Worm (Caenorhabditis elegans) whole organism, midembryonic: ENCODE results near the gene cdgs-1.

Experiments
- T22C8.4 ChIP-seq: fragments of 200-800 bp; sonication (Bioruptor generic); IDR thresholded peaks from 2 replicates; pipeline ENCODE4 v1.3.6; 2022; ENCODE audit warnings: missing genetic modification characterization, missing compliant biosample characterization
- cog-1 ChIP-seq: sonication (generic microtip); optimal IDR thresholded peaks from 2 replicates; lab custom pipeline; 2016; ENCODE audit warnings: missing genetic modification characterization, missing compliant biosample characterization
- flt-1 ChIP-seq: fragments of 200-800 bp; sonication (Bioruptor generic); IDR thresholded peaks from 2 replicates; pipeline ENCODE4 v1.3.6; 2022; ENCODE audit warnings: missing genetic modification characterization, missing compliant biosample characterization
- klf-2 ChIP-seq: fragments of 200-800 bp; sonication (Bioruptor generic); conservative IDR thresholded peaks from 2 replicates; pipeline ENCODE4 v1.3.6; 2022; ENCODE audit warnings: missing genetic modification reagents, missing genetic modification characterization, missing compliant biosample characterization
- med-1 ChIP-seq: sonication (generic microtip); optimal IDR thresholded peaks from 2 replicates; lab custom pipeline; 2017; ENCODE audit warnings: missing genetic modification characterization, mild to moderate bottlenecking, missing compliant biosample characterization, antibody characterized with exemption, missing genetic modification reagents; ENCODE audit not compliant: insufficient read depth
- ref-1 ChIP-seq: fragments of 200-800 bp; sonication (Bioruptor generic); conservative IDR thresholded peaks from 2 replicates; pipeline ENCODE4 v1.3.6; 2022; ENCODE audit warnings: missing genetic modification reagents, missing genetic modification characterization, missing compliant biosample characterization
- tab-1 ChIP-seq: fragments of 200-800 bp; sonication (Bioruptor generic); IDR thresholded peaks from 2 replicates; pipeline ENCODE4 v1.3.6; 2022; ENCODE audit warnings: missing genetic modification characterization, missing compliant biosample characterization
- ztf-23 ChIP-seq: fragments of 200-800 bp; sonication (Bioruptor generic); IDR thresholded peaks from 2 replicates; pipeline ENCODE4 v1.3.6; 2022; ENCODE audit warnings: missing genetic modification reagents, missing genetic modification characterization, missing compliant biosample characterization
- ztf-29 ChIP-seq: fragments of 200-800 bp; sonication (Bioruptor generic); IDR thresholded peaks from 2 replicates; pipeline ENCODE4 v1.3.6; 2022; ENCODE audit warnings: missing genetic modification reagents, missing genetic modification characterization, missing compliant biosample characterization

cdgs-1 gene

ce11 chrIV:7815683-7816183 lies at the start of gene cdgs-1:
TSS of gene cdgs-1 (minus strand) at chrIV:7815733.
- TF ChIP-seq ztf-29 (GFP tag; lab: Robert Waterston, UW) (no peak), klf-2 (GFP tag; lab: Robert Waterston, UW) (no peak), tab-1 (GFP tag; lab: Robert Waterston, UW) (no peak), cog-1 (tag; lab: Kevin White, UChicago) (no peak), flt-1 (no peak), med-1 (GFP tag; lab: Kevin White, UChicago) (no peak), ref-1 (GFP tag; lab: Robert Waterston, UW) (no peak), ztf-23 (GFP tag; lab: Robert Waterston, UW) (no peak), T22C8.4 (GFP tag; lab: Robert Waterston, UW) (no peak)

ce11 chrIV:7851291-7851690 lies 35.8 kb upstream of the cdgs-1 start:
- TF ChIP-seq med-1 (GFP tag; lab: Kevin White, UChicago) (no peak), ztf-29 (GFP tag; lab: Robert Waterston, UW) (no peak), tab-1 (GFP tag; lab: Robert Waterston, UW) (no peak), ref-1 (GFP tag; lab: Robert Waterston, UW) (no peak), klf-2 (GFP tag; lab: Robert Waterston, UW) (no peak), cog-1 (tag; lab: Kevin White, UChicago) (no peak), T22C8.4 (GFP tag; lab: Robert Waterston, UW) (no peak), ztf-23 (GFP tag; lab: Robert Waterston, UW) (no peak)

- TF ChIP-seq flt-1 (no peak), ref-1 (GFP tag; lab: Robert Waterston, UW) (no peak), tab-1 (GFP tag; lab: Robert Waterston, UW) (no peak), med-1 (GFP tag; lab: Kevin White, UChicago) (no peak), ztf-29 (GFP tag; lab: Robert Waterston, UW) (no peak), klf-2 (GFP tag; lab: Robert Waterston, UW) (no peak), ztf-23 (GFP tag; lab: Robert Waterston, UW) (no peak), cog-1 (tag; lab: Kevin White, UChicago) (no peak), T22C8.4 (GFP tag; lab: Robert Waterston, UW) (no peak)
Measured at ce11 chrIV:7850329-7850728, 34.8 kb upstream of the cdgs-1 start.

- TF ChIP-seq med-1 (GFP tag; lab: Kevin White, UChicago), result no peak
Measured at ce11 chrIV:7849235-7849634, 33.7 kb upstream of the cdgs-1 start.

ce11 chrIV:7846386-7846785 lies 30.9 kb upstream of the cdgs-1 start, which contains the start of gene C06A6.2:
TSS of gene C06A6.2 (plus strand) at chrIV:7846622.
- TF ChIP-seq flt-1, result no peak

- TF ChIP-seq ztf-29 (GFP tag; lab: Robert Waterston, UW), result 0 out of 2 replicates have a peak, but pooled peaks have one; percentile 42
- peak; percentile 80 for TF ChIP-seq cog-1 (tag; lab: Kevin White, UChicago)
- TF ChIP-seq ztf-23 (GFP tag; lab: Robert Waterston, UW), result 0 out of 2 replicates have a peak, but pooled peaks have one; percentile 50
- no peak for TF ChIP-seq tab-1 (GFP tag; lab: Robert Waterston, UW)
Measured at ce11 chrIV:7845585-7845984, 30.1 kb upstream of the cdgs-1 start.

- no peak for TF ChIP-seq cog-1 (tag; lab: Kevin White, UChicago)
- no peak for TF ChIP-seq klf-2 (GFP tag; lab: Robert Waterston, UW)
- TF ChIP-seq tab-1 (GFP tag; lab: Robert Waterston, UW), result no peak
- no peak for TF ChIP-seq med-1 (GFP tag; lab: Kevin White, UChicago)
- no peak for TF ChIP-seq ztf-29 (GFP tag; lab: Robert Waterston, UW)
- TF ChIP-seq T22C8.4 (GFP tag; lab: Robert Waterston, UW), result no peak
- no peak for TF ChIP-seq flt-1
- TF ChIP-seq ref-1 (GFP tag; lab: Robert Waterston, UW), result no peak
- TF ChIP-seq ztf-23 (GFP tag; lab: Robert Waterston, UW), result no peak
Measured at ce11 chrIV:7844333-7844973, 28.9 kb upstream of the cdgs-1 start.

- TF ChIP-seq med-1 (GFP tag; lab: Kevin White, UChicago) (no peak), flt-1 (no peak), cog-1 (tag; lab: Kevin White, UChicago) (no peak), T22C8.4 (GFP tag; lab: Robert Waterston, UW) (no peak), klf-2 (GFP tag; lab: Robert Waterston, UW) (no peak), ref-1 (GFP tag; lab: Robert Waterston, UW) (no peak), ztf-29 (GFP tag; lab: Robert Waterston, UW) (no peak), tab-1 (GFP tag; lab: Robert Waterston, UW) (no peak), ztf-23 (GFP tag; lab: Robert Waterston, UW) (no peak)
Measured at ce11 chrIV:7841218-7841617, 25.7 kb upstream of the cdgs-1 start.

ce11 chrIV:7839923-7840322 lies 24.4 kb upstream of the cdgs-1 start:
- TF ChIP-seq flt-1 (no peak), T22C8.4 (GFP tag; lab: Robert Waterston, UW) (no peak), cog-1 (tag; lab: Kevin White, UChicago) (no peak), ref-1 (GFP tag; lab: Robert Waterston, UW) (no peak), ztf-29 (GFP tag; lab: Robert Waterston, UW) (no peak), ztf-23 (GFP tag; lab: Robert Waterston, UW) (no peak), tab-1 (GFP tag; lab: Robert Waterston, UW) (no peak), med-1 (GFP tag; lab: Kevin White, UChicago) (no peak)
